Worm (Caenorhabditis elegans): Measurements from ENCODE around the gene ZK105.14.

- TF ChIP-seq ztf-4 (tag; optimal IDR thresholded peaks at IDR 0.05): no peak
- TF ChIP-seq nhr-12 (tag; optimal IDR thresholded peaks at IDR 0.05): no peak
- no peak for TF ChIP-seq lsy-2 (tag; optimal IDR thresholded peaks at IDR 0.05)
- no peak for TF ChIP-seq nhr-21 (tag; optimal IDR thresholded peaks at IDR 0.05)
- no peak for TF ChIP-seq R02D3.7 (tag; optimal IDR thresholded peaks at IDR 0.05)
- no peak for TF ChIP-seq lin-13 (GFP tag; optimal IDR thresholded peaks at IDR 0.05)
- no peak for TF ChIP-seq unc-39 (tag; optimal IDR thresholded peaks at IDR 0.05)
- no peak for TF ChIP-seq ZK546.5 (tag; optimal IDR thresholded peaks at IDR 0.05)
- TF ChIP-seq nhr-11 (tag; optimal IDR thresholded peaks at IDR 0.05): no peak
- TF ChIP-seq unc-62 (GFP tag; optimal IDR thresholded peaks at IDR 0.05): no peak
- TF ChIP-seq zag-1 (tag; optimal IDR thresholded peaks at IDR 0.05): no peak
These were observed 2.2 kb upstream of the ZK105.14 start, which contains the start of the genes ZK105.6 and ZK105.8 for ce11 chrV:7723967-7724544.

Measured in whole organism, L2 larva.